Fruit fly (Drosophila melanogaster): ENCODE measurements around the gene CG8944.

DNA sequence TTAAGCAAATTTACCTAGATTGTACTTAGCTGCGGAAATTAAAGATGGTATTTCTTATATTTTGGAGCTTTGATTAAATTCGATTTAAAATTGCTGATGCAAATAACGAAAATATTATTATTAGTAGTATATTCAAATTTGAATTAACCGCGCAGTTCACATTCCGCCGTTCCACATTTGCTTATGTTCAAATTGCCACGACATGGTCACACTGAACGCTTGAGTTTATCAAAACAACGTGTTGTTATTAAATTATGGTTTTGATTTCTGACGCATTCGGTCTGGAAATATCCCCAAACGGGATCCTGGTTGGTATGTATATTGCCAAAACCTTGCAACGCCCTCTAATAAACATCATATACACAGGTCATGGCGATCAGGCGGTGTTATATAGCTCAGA, 23.4 kb upstream of the CG8944 start, which contains the start of gene CG33172:
- no peak for TF ChIP-seq CG4496 (GFP tag; IDR thresholded peaks at IDR 0.05)
- TF ChIP-seq CG10348 (GFP tag; IDR thresholded peaks at IDR 0.05), result no peak
- no peak for TF ChIP-seq EcR (GFP tag; optimal IDR thresholded peaks at IDR 0.05)
- no peak for TF ChIP-seq CG32121 (GFP tag; IDR thresholded peaks at IDR 0.05)
- TF ChIP-seq fd96Ca (GFP tag; IDR thresholded peaks at IDR 0.05), result no peak
- TF ChIP-seq CG12605 (GFP tag; IDR thresholded peaks at IDR 0.05), result no peak
- no peak for TF ChIP-seq Pif1B (GFP tag; optimal IDR thresholded peaks at IDR 0.05)
- no peak for TF ChIP-seq CG13204 (GFP tag; optimal IDR thresholded peaks at IDR 0.05)
- TF ChIP-seq gl (tag; optimal IDR thresholded peaks at IDR 0.05), result no peak

Measured in whole organism, pupa.